Fruit fly (Drosophila melanogaster) whole organism, embryonic: ENCODE data around the gene RpL36.

Experiments
- Bteb2 ChIP-seq: fragments of 200-800 bp; sonication (Bioruptor generic); optimal IDR thresholded peaks from 2 replicates; lab custom pipeline; 2016; ENCODE audit warnings: missing biosample characterization, missing genetic modification characterization
- CG10321 ChIP-seq: fragments of 200-800 bp; sonication (Bioruptor generic); IDR thresholded peaks from 2 replicates; pipeline ENCODE4 v1.3.6; 2022; ENCODE audit warnings: missing biosample characterization, missing genetic modification characterization
- CG10462 ChIP-seq: fragments of 200-800 bp; sonication (Bioruptor generic); optimal IDR thresholded peaks from 2 replicates; lab custom pipeline; 2016; ENCODE audit warnings: missing biosample characterization, missing genetic modification characterization
- CG14710 ChIP-seq: fragments of 200-800 bp; sonication (Bioruptor generic); optimal IDR thresholded peaks from 3 replicates; lab custom pipeline; 2019; ENCODE audit warnings: missing biosample characterization, mild to moderate bottlenecking, missing genetic modification characterization, moderate library complexity
- CG17186 ChIP-seq: fragments of 200-800 bp; sonication (Bioruptor generic); optimal IDR thresholded peaks from 3 replicates; lab custom pipeline; 2017; ENCODE audit warnings: missing biosample characterization, missing genetic modification reagents, missing genetic modification characterization
- CG17385 ChIP-seq: fragments of 200-800 bp; sonication (Bioruptor generic); optimal IDR thresholded peaks from 3 replicates; lab custom pipeline; 2018; ENCODE audit warnings: missing biosample characterization, mild to moderate bottlenecking, missing genetic modification characterization
- CG17568 ChIP-seq: fragments of 200-800 bp; sonication (Bioruptor generic); optimal IDR thresholded peaks from 2 replicates; lab custom pipeline; 2018; ENCODE audit warnings: missing biosample characterization, mild to moderate bottlenecking, missing genetic modification characterization, moderate library complexity
- CG33557 ChIP-seq: fragments of 200-800 bp; sonication (Bioruptor generic); optimal IDR thresholded peaks from 2 replicates; lab custom pipeline; 2019; ENCODE audit warnings: missing biosample characterization, mild to moderate bottlenecking, missing genetic modification characterization, moderate library complexity
- CG6254 ChIP-seq: fragments of 200-800 bp; sonication (Bioruptor generic); optimal IDR thresholded peaks from 3 replicates; lab custom pipeline; 2017; ENCODE audit warnings: mild to moderate bottlenecking, missing biosample characterization, missing genetic modification reagents, missing genetic modification characterization
- CG6654 ChIP-seq: fragments of 200-800 bp; sonication (Bioruptor generic); optimal IDR thresholded peaks from 2 replicates; lab custom pipeline; 2017; ENCODE audit warnings: missing biosample characterization, mild to moderate bottlenecking, missing genetic modification characterization
- CG7271 ChIP-seq: fragments of 200-800 bp; sonication (Bioruptor generic); optimal IDR thresholded peaks from 2 replicates; lab custom pipeline; 2018; ENCODE audit warnings: missing biosample characterization, mild to moderate bottlenecking, missing genetic modification characterization, moderate library complexity
- CG7963 ChIP-seq: fragments of 200-800 bp; sonication (Bioruptor generic); IDR thresholded peaks from 3 replicates; pipeline ENCODE4 v1.3.6; 2022; ENCODE audit warnings: missing biosample characterization, missing genetic modification characterization; ENCODE audit not compliant: partially characterized antibody
- CG8924 ChIP-seq: fragments of 200-800 bp; optimal IDR thresholded peaks from 3 replicates; lab custom pipeline; 2019; ENCODE audit warnings: missing biosample characterization, mild to moderate bottlenecking, missing genetic modification characterization, moderate library complexity
- CG9797 ChIP-seq: fragments of 200-800 bp; sonication (Bioruptor generic); optimal IDR thresholded peaks from 3 replicates; lab custom pipeline; 2018; ENCODE audit warnings: missing biosample characterization, mild to moderate bottlenecking, missing genetic modification characterization
- Dfd ChIP-seq, 2 experiments: fragments of >200 bp; optimal IDR thresholded peaks; 2 replicates each; lab custom pipeline; 2017; ENCODE audit warnings: missing biosample characterization in 2 of 2, missing genetic modification characterization in 2 of 2
- Dll ChIP-seq: fragments of 200-800 bp; sonication (Bioruptor generic); IDR thresholded peaks from 4 replicates; pipeline ENCODE4 v1.3.6; 2022; ENCODE audit warnings: missing biosample characterization, missing genetic modification characterization; ENCODE audit not compliant: partially characterized antibody
- Doc2 ChIP-seq: fragments of 200-800 bp; sonication (Bioruptor generic); IDR thresholded peaks from 2 replicates; pipeline ENCODE4 v1.3.6; 2022; ENCODE audit warnings: missing biosample characterization, missing genetic modification characterization
- E2f1 ChIP-seq: fragments of 200-800 bp; sonication (Bioruptor generic); IDR thresholded peaks from 2 replicates; pipeline ENCODE4 v1.3.6; 2022; ENCODE audit warnings: missing biosample characterization, missing genetic modification characterization
- E2f2 ChIP-seq: fragments of 200-800 bp; sonication (Bioruptor generic); IDR thresholded peaks from 2 replicates; pipeline ENCODE4 v1.3.6; 2022; ENCODE audit warnings: missing biosample characterization, missing genetic modification characterization
- HHEX ChIP-seq: fragments of 200-800 bp; sonication (Bioruptor generic); optimal IDR thresholded peaks from 3 replicates; lab custom pipeline; 2017; ENCODE audit warnings: missing biosample characterization, mild to moderate bottlenecking, missing genetic modification characterization, missing genetic modification reagents
- Hr78 ChIP-seq, 2 experiments: fragments of 200-800 bp in 1 of 2; fragments of >200 bp in 1 of 2; sonication (Bioruptor generic) in 1 of 2; optimal IDR thresholded peaks; 2 replicates each; lab custom pipeline; 2017 to 2019; ENCODE audit warnings: missing biosample characterization in 2 of 2, missing genetic modification characterization in 2 of 2, mild to moderate bottlenecking in 1 of 2, moderate library complexity in 1 of 2
- MESR4 ChIP-seq: fragments of 200-800 bp; sonication (Bioruptor generic); optimal IDR thresholded peaks from 2 replicates; lab custom pipeline; 2018; ENCODE audit warnings: missing biosample characterization, mild to moderate bottlenecking, missing genetic modification characterization, moderate library complexity
- MTF-1 ChIP-seq: fragments of 200-800 bp; sonication (Bioruptor generic); optimal IDR thresholded peaks from 2 replicates; lab custom pipeline; 2018; ENCODE audit warnings: missing biosample characterization, mild to moderate bottlenecking, missing genetic modification characterization, borderline replicate concordance
- Max ChIP-seq: fragments of 200-800 bp; sonication (Bioruptor generic); optimal IDR thresholded peaks from 2 replicates; lab custom pipeline; 2016; ENCODE audit warnings: missing biosample characterization, mild to moderate bottlenecking, missing genetic modification characterization
- Nf-YC ChIP-seq: fragments of 200-800 bp; optimal IDR thresholded peaks from 3 replicates; lab custom pipeline; 2019; ENCODE audit warnings: missing biosample characterization, mild to moderate bottlenecking, missing genetic modification characterization, moderate library complexity
- Optix ChIP-seq: fragments of 200-800 bp; sonication (Bioruptor generic); IDR thresholded peaks from 3 replicates; pipeline ENCODE4 v1.3.6; 2022; ENCODE audit warnings: missing biosample characterization, missing genetic modification characterization
- PHDP ChIP-seq: fragments of 200-800 bp; sonication (Bioruptor generic); optimal IDR thresholded peaks from 3 replicates; lab custom pipeline; 2018; ENCODE audit warnings: missing biosample characterization, mild to moderate bottlenecking, missing genetic modification characterization, moderate library complexity
- Ptx1 ChIP-seq: fragments of 200-800 bp; sonication (Bioruptor generic); IDR thresholded peaks from 2 replicates; pipeline ENCODE4 v1.3.6; 2022; ENCODE audit warnings: missing biosample characterization, missing genetic modification characterization
- Sry-δ ChIP-seq: fragments of 200-800 bp; sonication (Bioruptor generic); optimal IDR thresholded peaks from 2 replicates; lab custom pipeline; 2016; ENCODE audit warnings: missing biosample characterization, missing genetic modification characterization
- Trl ChIP-seq, 3 experiments: fragments of >200 bp in 2 of 3; fragments of 200-800 bp in 1 of 3; sonication (Bioruptor generic) in 1 of 3; optimal IDR thresholded peaks; 2 replicates in 1 of 3; 3 replicates in 2 of 3; lab custom pipeline; 2016 to 2017; ENCODE audit warnings: missing biosample characterization in 1 of 3, missing genetic modification characterization in 1 of 3
- YL-1 ChIP-seq: fragments of 200-800 bp; sonication (Bioruptor generic); optimal IDR thresholded peaks from 3 replicates; lab custom pipeline; 2017; ENCODE audit warnings: missing biosample characterization, mild to moderate bottlenecking, missing genetic modification characterization
- bbx ChIP-seq: fragments of 200-800 bp; sonication (Bioruptor generic); IDR thresholded peaks from 2 replicates; pipeline ENCODE4 v1.3.6; 2022; ENCODE audit warnings: missing biosample characterization, missing genetic modification characterization; ENCODE audit not compliant: partially characterized antibody
- cg ChIP-seq: fragments of 200-800 bp; sonication (Bioruptor generic); optimal IDR thresholded peaks from 3 replicates; lab custom pipeline; 2019; ENCODE audit warnings: missing biosample characterization, mild to moderate bottlenecking, missing genetic modification characterization, moderate library complexity
- crc ChIP-seq: fragments of 200-800 bp; sonication (Bioruptor generic); optimal IDR thresholded peaks from 2 replicates; lab custom pipeline; 2016; ENCODE audit warnings: missing biosample characterization, missing genetic modification characterization
- exex ChIP-seq: fragments of 200-800 bp; sonication (Bioruptor generic); optimal IDR thresholded peaks from 4 replicates; lab custom pipeline; 2018; ENCODE audit warnings: missing biosample characterization, mild to moderate bottlenecking, missing genetic modification characterization, moderate library complexity
- gfzf ChIP-seq: fragments of 200-800 bp; sonication (Bioruptor generic); optimal IDR thresholded peaks from 2 replicates; lab custom pipeline; 2016; ENCODE audit warnings: missing biosample characterization, mild to moderate bottlenecking, missing genetic modification characterization, moderate library complexity
- grau ChIP-seq: fragments of 200-800 bp; optimal IDR thresholded peaks from 3 replicates; lab custom pipeline; 2019; ENCODE audit warnings: missing biosample characterization, mild to moderate bottlenecking, missing genetic modification characterization, moderate library complexity
- insv ChIP-seq, 2 experiments: fragments of 200-800 bp; sonication (Bioruptor generic); optimal IDR thresholded peaks; 3 replicates each; lab custom pipeline; 2016 to 2018; ENCODE audit warnings: missing biosample characterization in 2 of 2, missing genetic modification characterization in 2 of 2
- jumu ChIP-seq: fragments of 200-800 bp; sonication (Bioruptor generic); optimal IDR thresholded peaks from 3 replicates; lab custom pipeline; 2016; ENCODE audit warnings: missing biosample characterization, missing genetic modification characterization
- mld ChIP-seq: fragments of 200-800 bp; sonication (Bioruptor generic); IDR thresholded peaks from 3 replicates; pipeline ENCODE4 v1.3.6; 2022; ENCODE audit warnings: missing biosample characterization, missing genetic modification characterization; ENCODE audit not compliant: partially characterized antibody
- peb ChIP-seq: fragments of 200-800 bp; sonication (Bioruptor generic); IDR thresholded peaks from 2 replicates; pipeline ENCODE4 v1.3.6; 2022; ENCODE audit warnings: missing biosample characterization, missing genetic modification characterization
- schlank ChIP-seq: fragments of 200-800 bp; sonication (Bioruptor generic); optimal IDR thresholded peaks from 2 replicates; lab custom pipeline; 2018; ENCODE audit warnings: missing biosample characterization, mild to moderate bottlenecking, missing genetic modification characterization
- sim ChIP-seq: fragments of 200-800 bp; sonication (Bioruptor generic); IDR thresholded peaks from 2 replicates; pipeline ENCODE4 v1.3.6; 2022; ENCODE audit warnings: missing biosample characterization, missing genetic modification characterization
- tio ChIP-seq: fragments of 200-800 bp; sonication (Bioruptor generic); optimal IDR thresholded peaks from 2 replicates; lab custom pipeline; 2017; ENCODE audit warnings: missing biosample characterization, missing genetic modification characterization, inconsistent platforms
- tup ChIP-seq: fragments of 200-800 bp; sonication (Bioruptor generic); optimal IDR thresholded peaks from 2 replicates; lab custom pipeline; 2016; ENCODE audit warnings: missing biosample characterization, mild to moderate bottlenecking, missing genetic modification characterization, moderate library complexity
- unc-4 ChIP-seq: fragments of 200-800 bp; sonication (Bioruptor generic); IDR thresholded peaks from 2 replicates; pipeline ENCODE4 v1.3.6; 2022; ENCODE audit warnings: missing biosample characterization, missing genetic modification characterization; ENCODE audit not compliant: partially characterized antibody
- wdn ChIP-seq: fragments of 200-800 bp; sonication (Bioruptor generic); IDR thresholded peaks from 2 replicates; pipeline ENCODE4 v1.3.6; 2022; ENCODE audit warnings: missing biosample characterization, missing genetic modification characterization
- zen ChIP-seq: fragments of 200-800 bp; sonication (Bioruptor generic); optimal IDR thresholded peaks from 3 replicates; lab custom pipeline; 2018; ENCODE audit warnings: missing biosample characterization, mild to moderate bottlenecking, missing genetic modification characterization, moderate library complexity
- zen2 ChIP-seq: fragments of 200-800 bp; sonication (Bioruptor generic); IDR thresholded peaks from 3 replicates; pipeline ENCODE4 v1.3.6; 2022; ENCODE audit warnings: missing biosample characterization, missing genetic modification characterization; ENCODE audit not compliant: partially characterized antibody

The RpL36 gene

dm6 chrX:621132-621555 is 8.1 kb downstream of the RpL36 start, which contains the start of the genes CG13365 and Vsp37A (continued):
- TF ChIP-seq Max = peak; percentile 52
- no peak for TF ChIP-seq CG7963
- TF ChIP-seq E2f1 (GFP tag; lab: Robert Waterston, UW) = no peak
- no peak for TF ChIP-seq MESR4 (GFP tag; lab: Kevin White, UChicago)
- peak; percentile 65 for TF ChIP-seq Sry-δ
- no peak for TF ChIP-seq MTF-1 (GFP tag; lab: Kevin White, UChicago)
- TF ChIP-seq CG17186 (GFP tag; lab: Kevin White, UChicago) = peak; percentile 57
- peak; percentile 49; the same call in 2 of the 4 replicates for TF ChIP-seq Dll
- peak; percentile 31 for TF ChIP-seq CG17385
- no peak for TF ChIP-seq Hr78 (GFP tag; optimal IDR thresholded peaks at IDR 0.05; lab: Kevin White, UChicago)
- TF ChIP-seq Dfd (GFP tag; optimal IDR thresholded peaks at IDR 0.05; lab: Kevin White, UChicago) = no peak
- TF ChIP-seq tup = no peak
- TF ChIP-seq CG17568 (GFP tag; lab: Kevin White, UChicago) = no peak
- peak; percentile 41 for TF ChIP-seq Ptx1 (GFP tag; lab: Robert Waterston, UW)
- TF ChIP-seq CG33557 (GFP tag; lab: Kevin White, UChicago) = peak; percentile 34
- no peak for TF ChIP-seq schlank (tag; lab: Kevin White, UChicago)
- TF ChIP-seq CG6254 = no peak
- peak; percentile 23 for TF ChIP-seq zen (tag; lab: Kevin White, UChicago)
- TF ChIP-seq tio (GFP tag; lab: Kevin White, UChicago) = no peak
- peak; percentile 66 for TF ChIP-seq YL-1 (GFP tag; lab: Kevin White, UChicago)
- no peak for TF ChIP-seq CG7271 (tag; lab: Kevin White, UChicago)
- no peak for TF ChIP-seq mld
- no peak for TF ChIP-seq wdn (GFP tag; lab: Robert Waterston, UW)

dm6 chrX:620102-620430 is 9.2 kb downstream of the RpL36 start, which contains the start of gene spdi:
Gene spdi, minus strand, starts transcription at chrX:620195.
- TF ChIP-seq CG6654 (GFP tag; lab: Kevin White, UChicago) (no peak), cg (GFP tag; lab: Kevin White, UChicago) (no peak), jumu (GFP tag; lab: Kevin White, UChicago) (no peak), insv (GFP tag; optimal IDR thresholded peaks at IDR 0.05; lab: Kevin White, UChicago) (no peak), CG33557 (GFP tag; lab: Kevin White, UChicago) (no peak), PHDP (tag; lab: Kevin White, UChicago) (no peak), grau (tag; lab: Kevin White, UChicago) (peak; percentile 4), gfzf (GFP tag; lab: Kevin White, UChicago) (peak; percentile 86), Nf-YC (tag; lab: Kevin White, UChicago) (peak; percentile 66), exex (peak; percentile 20), CG10321 (no peak), HHEX (no peak), E2f2 (GFP tag; lab: Robert Waterston, UW) (peak; percentile 66), Trl (optimal IDR thresholded peaks at IDR 0.05; lab: Kevin White, UChicago) (no peak), Trl (GFP tag; optimal IDR thresholded peaks at IDR 0.05; lab: Kevin White, UChicago) (no peak), peb (GFP tag; lab: Robert Waterston, UW) (no peak), Optix (GFP tag; lab: Robert Waterston, UW) (no peak), CG9797 (GFP tag; lab: Kevin White, UChicago) (peak; percentile 79), crc (GFP tag; lab: Kevin White, UChicago) (no peak), Dll (peak; percentile 42; the same call in 2 of the 4 replicates), sim (GFP tag; lab: Robert Waterston, UW) (no peak), Sry-δ (peak; percentile 89), CG8924 (tag; lab: Kevin White, UChicago) (peak; percentile 71), Bteb2 (GFP tag; lab: Kevin White, UChicago) (no peak), unc-4 (GFP tag; lab: Robert Waterston, UW) (0 out of 2 replicates have a peak, but pooled peaks have one; percentile 36), CG14710 (peak; percentile 18), CG10462 (GFP tag; lab: Kevin White, UChicago) (no peak), zen2 (0 out of 3 replicates have a peak, but pooled peaks have one; percentile 35), Doc2 (GFP tag; lab: Robert Waterston, UW) (no peak), bbx (peak; percentile 40)
